Worm (Caenorhabditis elegans): ENCODE measurements around the gene F17E9.4.

DNA sequence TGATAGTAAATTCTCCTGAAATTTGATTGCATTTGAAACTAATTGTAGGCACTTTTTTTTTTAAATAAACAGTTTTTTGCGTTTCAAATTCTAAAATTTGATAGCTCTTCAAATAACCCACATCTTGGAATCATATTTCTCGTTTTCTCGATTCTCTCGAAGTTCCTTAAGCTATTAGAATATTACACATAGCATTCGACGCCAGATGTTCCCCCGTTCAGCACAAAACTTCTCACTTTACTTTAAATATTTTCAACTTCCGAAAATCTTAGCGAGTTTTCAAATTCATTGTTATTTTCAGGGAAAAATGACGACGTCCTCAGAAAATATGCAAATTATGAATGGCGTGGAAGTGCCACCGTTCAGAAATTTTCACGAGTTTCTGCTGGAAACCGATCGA lies 31.5 kb downstream of the F17E9.4 start, which contains the start of gene praf-3:
- TF ChIP-seq him-1 (tag; optimal IDR thresholded peaks at IDR 0.05) = no peak
- no peak for TF ChIP-seq dao-5 (tag; optimal IDR thresholded peaks at IDR 0.05)
- no peak for TF ChIP-seq W03F9.2 (tag; optimal IDR thresholded peaks at IDR 0.05)
